Worm (Caenorhabditis elegans) whole organism, young adult: ENCODE data around the gene F52H2.15.

Source experiments
- B0261.1 ChIP-seq: sonication (generic microtip); optimal IDR thresholded peaks from 2 replicates; lab custom pipeline; 2016; ENCODE audit warnings: mild to moderate bottlenecking, missing genetic modification characterization, moderate library complexity, missing compliant biosample characterization
- C17E4.6 ChIP-seq: fragments of 200-800 bp; sonication (Bioruptor generic); IDR thresholded peaks from 2 replicates; pipeline ENCODE4 v1.3.6; 2022; ENCODE audit warnings: missing genetic modification reagents, missing genetic modification characterization, missing compliant biosample characterization
- F22D6.2 ChIP-seq: sonication (generic microtip); optimal IDR thresholded peaks from 2 replicates; lab custom pipeline; 2016; ENCODE audit warnings: mild to moderate bottlenecking, missing genetic modification characterization, missing compliant biosample characterization
- F33H1.4 ChIP-seq: fragments of 200-800 bp; sonication (Bioruptor generic); IDR thresholded peaks from 2 replicates; pipeline ENCODE4 v1.3.6; 2022; ENCODE audit warnings: missing genetic modification reagents, missing genetic modification characterization, missing compliant biosample characterization
- F55B11.4 ChIP-seq: sonication (generic microtip); optimal IDR thresholded peaks from 2 replicates; lab custom pipeline; 2016; ENCODE audit warnings: missing compliant biosample characterization, missing genetic modification characterization, borderline replicate concordance; ENCODE audit not compliant: insufficient read depth
- F57A8.1 ChIP-seq: fragments of 200-800 bp; sonication (Bioruptor generic); optimal IDR thresholded peaks from 2 replicates; lab custom pipeline; 2018; ENCODE audit warnings: mild to moderate bottlenecking, missing genetic modification characterization, moderate library complexity, missing compliant biosample characterization
- T26A5.8 ChIP-seq: sonication (generic microtip); optimal IDR thresholded peaks from 2 replicates; lab custom pipeline; 2016; ENCODE audit warnings: missing genetic modification characterization, missing compliant biosample characterization
- Y67H2A.10 ChIP-seq: fragments of 200-800 bp; sonication (Bioruptor generic); conservative IDR thresholded peaks from 2 replicates; pipeline ENCODE4 v1.3.6; 2022; ENCODE audit warnings: missing genetic modification reagents, missing genetic modification characterization, missing compliant biosample characterization
- akir-1 ChIP-seq: fragments of 200-800 bp; sonication (Bioruptor generic); optimal IDR thresholded peaks from 2 replicates; lab custom pipeline; 2018; ENCODE audit warnings: mild to moderate bottlenecking, missing genetic modification characterization, moderate library complexity, missing compliant biosample characterization
- ama-1 ChIP-seq, 3 experiments: fragments of 150-350 bp in 1 of 3; sonication (generic microtip) in 2 of 3; optimal IDR thresholded peaks; 2 replicates each; lab custom pipeline; 2014 to 2018; ENCODE audit warnings: missing biosample characterization in 2 of 3, missing genetic modification characterization in 2 of 3, missing genetic modification reagents in 2 of 3
- cebp-2 ChIP-seq: fragments of 200-800 bp; sonication (Bioruptor generic); IDR thresholded peaks from 2 replicates; pipeline ENCODE4 v1.3.6; 2022; ENCODE audit warnings: missing genetic modification characterization, missing compliant biosample characterization
- ceh-79 ChIP-seq: sonication (generic microtip); optimal IDR thresholded peaks from 2 replicates; lab custom pipeline; 2017; ENCODE audit warnings: mild to moderate bottlenecking, missing genetic modification characterization, missing compliant biosample characterization
- ceh-91 ChIP-seq: fragments of 200-800 bp; sonication (Bioruptor generic); IDR thresholded peaks from 2 replicates; pipeline ENCODE4 v1.3.6; 2022; ENCODE audit warnings: missing genetic modification reagents, missing genetic modification characterization, missing compliant biosample characterization
- die-1 ChIP-seq: sonication (generic microtip); optimal IDR thresholded peaks from 2 replicates; lab custom pipeline; 2016; ENCODE audit warnings: missing genotype, mild to moderate bottlenecking, missing genetic modification characterization, missing compliant biosample characterization
- egl-44 ChIP-seq: fragments of 200-800 bp; sonication (Bioruptor generic); IDR thresholded peaks from 2 replicates; pipeline ENCODE4 v1.3.6; 2022; ENCODE audit warnings: missing genetic modification reagents, missing genetic modification characterization, missing compliant biosample characterization
- egrh-3 ChIP-seq: fragments of 200-800 bp; sonication (Bioruptor generic); IDR thresholded peaks from 2 replicates; pipeline ENCODE4 v1.3.6; 2022; ENCODE audit warnings: missing genetic modification reagents, missing genetic modification characterization, missing compliant biosample characterization
- fkh-3 ChIP-seq: sonication (generic microtip); optimal IDR thresholded peaks from 2 replicates; lab custom pipeline; 2016; ENCODE audit warnings: mild to moderate bottlenecking, missing genetic modification characterization, missing compliant biosample characterization
- hrde-1 ChIP-seq: sonication (generic microtip); optimal IDR thresholded peaks from 2 replicates; lab custom pipeline; 2016; ENCODE audit warnings: missing genetic modification characterization, mild to moderate bottlenecking, missing compliant biosample characterization, moderate library complexity, missing genotype, missing genetic modification reagents, borderline replicate concordance
- hsf-1 ChIP-seq: fragments of 200-800 bp; sonication (Bioruptor generic); IDR thresholded peaks from 2 replicates; pipeline ENCODE4 v1.3.6; 2022; ENCODE audit warnings: missing genetic modification reagents, missing genetic modification characterization, missing compliant biosample characterization
- lag-1 ChIP-seq: fragments of 200-800 bp; sonication (Bioruptor generic); IDR thresholded peaks from 2 replicates; pipeline ENCODE4 v1.3.6; 2022; ENCODE audit warnings: missing genetic modification reagents, missing genetic modification characterization, missing compliant biosample characterization
- let-526 ChIP-seq: fragments of 200-800 bp; sonication (Bioruptor generic); IDR thresholded peaks from 2 replicates; pipeline ENCODE4 v1.3.6; 2022; ENCODE audit warnings: missing genetic modification reagents, missing genetic modification characterization, missing compliant biosample characterization
- let-607 ChIP-seq, 2 experiments: fragments of 200-800 bp in 1 of 2; sonication (Bioruptor generic) in 1 of 2; sonication (generic microtip) in 1 of 2; optimal IDR thresholded peaks; 2 replicates each; lab custom pipeline; 2016 to 2018; ENCODE audit warnings: mild to moderate bottlenecking in 2 of 2, missing compliant biosample characterization in 2 of 2, missing genetic modification characterization in 2 of 2, moderate library complexity in 2 of 2, missing genotype in 1 of 2
- lin-35 ChIP-seq, 3 experiments: fragments of 150-350 bp in 2 of 3; sonication (generic microtip) in 1 of 3; optimal IDR thresholded peaks; 2 replicates each; lab custom pipeline; 2014 to 2018; ENCODE audit warnings: missing biosample characterization in 3 of 3, missing genetic modification characterization in 3 of 3, missing genetic modification reagents in 3 of 3
- lsy-27 ChIP-seq: sonication (generic microtip); optimal IDR thresholded peaks from 2 replicates; lab custom pipeline; 2017; ENCODE audit warnings: missing genetic modification characterization, mild to moderate bottlenecking, missing compliant biosample characterization, antibody characterized with exemption, missing genotype, borderline replicate concordance; ENCODE audit not compliant: insufficient read depth
- madf-10 ChIP-seq: sonication (generic microtip); optimal IDR thresholded peaks from 2 replicates; lab custom pipeline; 2016; ENCODE audit warnings: mild to moderate bottlenecking, missing genetic modification characterization, missing compliant biosample characterization
- madf-3 ChIP-seq: fragments of 200-800 bp; sonication (Bioruptor generic); IDR thresholded peaks from 2 replicates; pipeline ENCODE4 v1.3.6; 2022; ENCODE audit warnings: missing genetic modification reagents, missing genetic modification characterization, missing compliant biosample characterization
- mcd-1 ChIP-seq: fragments of 200-800 bp; sonication (Bioruptor generic); IDR thresholded peaks from 2 replicates; pipeline ENCODE4 v1.3.6; 2022; ENCODE audit warnings: missing genetic modification reagents, missing genetic modification characterization, missing compliant biosample characterization
- mel-28 ChIP-seq: sonication (generic microtip); optimal IDR thresholded peaks from 2 replicates; lab custom pipeline; 2016; ENCODE audit warnings: borderline replicate concordance, mild to moderate bottlenecking, missing genetic modification characterization, missing compliant biosample characterization
- nhr-27 ChIP-seq: fragments of 200-800 bp; sonication (Bioruptor generic); optimal IDR thresholded peaks from 2 replicates; lab custom pipeline; 2018; ENCODE audit warnings: mild to moderate bottlenecking, missing genetic modification characterization, moderate library complexity, missing compliant biosample characterization
- nhr-80 ChIP-seq: sonication (generic microtip); optimal IDR thresholded peaks from 2 replicates; lab custom pipeline; 2016; ENCODE audit warnings: missing genetic modification characterization, missing compliant biosample characterization
- pbrm-1 ChIP-seq: fragments of 200-800 bp; sonication (Bioruptor generic); IDR thresholded peaks from 2 replicates; pipeline ENCODE4 v1.3.6; 2022; ENCODE audit warnings: missing genetic modification reagents, missing genetic modification characterization, missing compliant biosample characterization
- pha-4 ChIP-seq: fragments of 150-350 bp; sonication (generic microtip); optimal IDR thresholded peaks from 2 replicates; lab custom pipeline; 2014; ENCODE audit warnings: missing biosample characterization, missing genetic modification reagents, missing genetic modification characterization
- rec-8 ChIP-seq, 2 experiments: sonication (generic microtip); optimal IDR thresholded peaks; 2 replicates each; lab custom pipeline; 2016; ENCODE audit warnings: mild to moderate bottlenecking in 2 of 2, missing genetic modification characterization in 2 of 2, missing genetic modification reagents in 2 of 2, missing genotype in 2 of 2, missing biosample characterization in 1 of 2, missing compliant biosample characterization in 1 of 2, moderate library complexity in 1 of 2
- rpc-1 ChIP-seq, 2 experiments: fragments of 150-350 bp in 1 of 2; sonication (generic microtip) in 1 of 2; optimal IDR thresholded peaks; 2 replicates each; lab custom pipeline; 2014 to 2018; ENCODE audit warnings: missing biosample characterization in 1 of 2, missing genetic modification characterization in 1 of 2, missing genetic modification reagents in 1 of 2, missing genotype in 1 of 2
- snpc-4 ChIP-seq, 5 experiments: fragments of 150-350 bp in 1 of 5; sonication (generic microtip) in 4 of 5; optimal IDR thresholded peaks; 2 replicates each; lab custom pipeline; 2014 to 2018; ENCODE audit warnings: missing genetic modification characterization in 5 of 5, missing biosample characterization in 3 of 5, antibody characterized with exemption in 2 of 5, mild to moderate bottlenecking in 2 of 5, missing compliant biosample characterization in 2 of 5, missing genotype in 2 of 5, moderate library complexity in 2 of 5, missing genetic modification reagents in 1 of 5
- somi-1 ChIP-seq: fragments of 200-800 bp; sonication (Bioruptor generic); optimal IDR thresholded peaks from 2 replicates; lab custom pipeline; 2018; ENCODE audit warnings: mild to moderate bottlenecking, missing genetic modification characterization, missing compliant biosample characterization
- sptf-2 ChIP-seq: fragments of 200-800 bp; sonication (Bioruptor generic); optimal IDR thresholded peaks from 2 replicates; lab custom pipeline; 2018; ENCODE audit warnings: mild to moderate bottlenecking, missing genetic modification characterization, missing compliant biosample characterization
- zim-3 ChIP-seq: sonication (generic microtip); optimal IDR thresholded peaks from 2 replicates; lab custom pipeline; 2017; ENCODE audit warnings: mild to moderate bottlenecking, missing genetic modification characterization, moderate library complexity, missing compliant biosample characterization
- ztf-18 ChIP-seq: sonication (generic microtip); optimal IDR thresholded peaks from 2 replicates; lab custom pipeline; 2016; ENCODE audit warnings: missing genotype, mild to moderate bottlenecking, missing genetic modification characterization, missing compliant biosample characterization
- ztf-25 ChIP-seq: fragments of 200-800 bp; sonication (Bioruptor generic); IDR thresholded peaks from 2 replicates; pipeline ENCODE4 v1.3.6; 2022; ENCODE audit warnings: missing genetic modification reagents, missing genetic modification characterization, missing compliant biosample characterization

Gene F52H2.15

ce11 chrX:2526078-2526477, 39.1 kb upstream of the F52H2.15 start (continued):
- TF ChIP-seq rpc-1 (optimal IDR thresholded peaks at IDR 0.05; lab: Kevin White, UChicago) (peak; percentile 73), rpc-1 (tag; optimal IDR thresholded peaks at IDR 0.05; lab: Kevin White, UChicago) (peak; percentile 84), madf-10 (tag; lab: Kevin White, UChicago) (peak; percentile 8), lag-1 (GFP tag; lab: Robert Waterston, UW) (no peak), snpc-4 (GFP tag; optimal IDR thresholded peaks at IDR 0.05; lab: Kevin White, UChicago) (peak; percentile 31), snpc-4 (tag; optimal IDR thresholded peaks at IDR 0.05; lab: Kevin White, UChicago) (peak in 2 of 4 experiments; percentile 31 to 64), somi-1 (no peak)

- TF ChIP-seq F55B11.4 (tag; lab: Kevin White, UChicago) (no peak), pbrm-1 (no peak), hrde-1 (tag; lab: Kevin White, UChicago) (no peak), ama-1 (optimal IDR thresholded peaks at IDR 0.05; lab: Kevin White, UChicago) (no peak), ama-1 (GFP tag; optimal IDR thresholded peaks at IDR 0.05; lab: Kevin White, UChicago) (no peak), sptf-2 (GFP tag; lab: Kevin White, UChicago) (no peak), F22D6.2 (tag; lab: Kevin White, UChicago) (no peak), akir-1 (GFP tag; lab: Kevin White, UChicago) (no peak), mel-28 (tag; lab: Kevin White, UChicago) (no peak), ztf-25 (no peak), hsf-1 (GFP tag; lab: Robert Waterston, UW) (no peak), mcd-1 (GFP tag; lab: Robert Waterston, UW) (no peak), rpc-1 (optimal IDR thresholded peaks at IDR 0.05; lab: Kevin White, UChicago) (no peak), rpc-1 (tag; optimal IDR thresholded peaks at IDR 0.05; lab: Kevin White, UChicago) (no peak), madf-3 (no peak), egrh-3 (GFP tag; lab: Robert Waterston, UW) (no peak)
Observed at ce11 chrX:2527194-2527593, 38.0 kb upstream of the F52H2.15 start.

DNA sequence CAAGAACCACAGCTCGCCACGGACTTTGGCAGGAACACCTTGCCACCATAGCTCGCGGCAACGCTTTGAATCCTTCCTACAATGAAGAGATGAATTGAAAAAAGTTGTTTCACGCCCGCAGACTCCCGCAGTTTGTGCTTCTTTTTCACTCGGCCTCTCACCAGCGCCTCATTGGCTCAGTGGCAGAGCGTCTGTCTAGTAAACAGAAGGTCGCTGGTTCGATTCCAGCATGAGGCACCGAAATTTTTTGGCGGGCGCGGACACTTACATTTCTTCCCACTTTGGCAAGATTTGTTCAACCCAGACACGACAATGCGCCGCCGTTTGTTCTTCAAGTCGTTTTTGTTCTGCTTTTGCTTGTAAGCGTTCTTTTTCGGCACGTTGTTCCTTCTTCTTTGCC, 37.3 kb upstream of the F52H2.15 start:
- TF ChIP-seq cebp-2 (GFP tag; lab: Robert Waterston, UW), result 0 out of 2 replicates have a peak, but pooled peaks have one; percentile 50
- peak; percentile 53 for TF ChIP-seq madf-10 (tag; lab: Kevin White, UChicago)
- 0 out of 2 replicates have a peak, but pooled peaks have one; percentile 36 for TF ChIP-seq pbrm-1
- TF ChIP-seq C17E4.6 (GFP tag; lab: Robert Waterston, UW), result no peak
- TF ChIP-seq ceh-91, result no peak
- TF ChIP-seq egl-44 (GFP tag; lab: Robert Waterston, UW), result 0 out of 2 replicates have a peak, but pooled peaks have one; percentile 35
- peak; percentile 57 for TF ChIP-seq ztf-18 (tag; lab: Kevin White, UChicago)
- peak; percentile 58 for TF ChIP-seq snpc-4 (GFP tag; optimal IDR thresholded peaks at IDR 0.05; lab: Kevin White, UChicago)
- peak in 2 of 4 experiments; percentile 45 to 63 for TF ChIP-seq snpc-4 (tag; optimal IDR thresholded peaks at IDR 0.05; lab: Kevin White, UChicago)
- TF ChIP-seq Y67H2A.10, result no peak
- peak; percentile 70 for TF ChIP-seq zim-3 (tag; lab: Kevin White, UChicago)
- peak; percentile 89 for TF ChIP-seq B0261.1
- TF ChIP-seq rec-8 (tag; optimal IDR thresholded peaks at IDR 0.05; lab: Kevin White, UChicago), result peak; percentile 30 to 67
- TF ChIP-seq madf-3, result 0 out of 2 replicates have a peak, but pooled peaks have one; percentile 65
- TF ChIP-seq lin-35 (GFP tag; optimal IDR thresholded peaks at IDR 0.05; lab: Kevin White, UChicago), result peak in 1 of 3 experiments; percentile 45
- TF ChIP-seq egrh-3 (GFP tag; lab: Robert Waterston, UW), result peak; percentile 58; the same call in 1 of the 2 replicates
- no peak for TF ChIP-seq nhr-80 (tag; lab: Kevin White, UChicago)
- TF ChIP-seq die-1 (tag; lab: Kevin White, UChicago), result peak; percentile 74
- no peak for TF ChIP-seq fkh-3
- TF ChIP-seq F55B11.4 (tag; lab: Kevin White, UChicago), result no peak
- no peak for TF ChIP-seq ceh-79 (tag; lab: Kevin White, UChicago)
- peak; percentile 45; the same call in 1 of the 2 replicates for TF ChIP-seq mcd-1 (GFP tag; lab: Robert Waterston, UW)
- TF ChIP-seq F33H1.4 (GFP tag; lab: Robert Waterston, UW), result no peak
- no peak for TF ChIP-seq nhr-27 (tag; lab: Kevin White, UChicago)
- TF ChIP-seq pha-4, result no peak
- TF ChIP-seq T26A5.8 (tag; lab: Kevin White, UChicago), result peak; percentile 39
- peak; percentile 45; the same call in 1 of the 2 replicates for TF ChIP-seq let-526
- TF ChIP-seq lsy-27 (tag; lab: Kevin White, UChicago), result no peak
- TF ChIP-seq let-607 (tag; optimal IDR thresholded peaks at IDR 0.05; lab: Kevin White, UChicago), result peak in 1 of 2 experiments; percentile 47
- no peak for TF ChIP-seq F57A8.1 (GFP tag; lab: Kevin White, UChicago)
